Worm (Caenorhabditis elegans): ENCODE measurements around the gene srg-4.

ce11 chrIII:6260115-6260514 lies 1.8 kb downstream of the srg-4 start, which contains the start of gene srg-2:
- TF ChIP-seq ref-1 (GFP tag; conservative IDR thresholded peaks at IDR 0.05) (no peak), cog-1 (tag; optimal IDR thresholded peaks at IDR 0.05) (no peak), tab-1 (GFP tag; IDR thresholded peaks at IDR 0.05) (no peak), T22C8.4 (GFP tag; IDR thresholded peaks at IDR 0.05) (no peak), ztf-23 (GFP tag; IDR thresholded peaks at IDR 0.05) (no peak)

Data from whole organism, midembryonic.